Fruit fly (Drosophila melanogaster) whole organism, wandering third instar larva: ENCODE data around the gene cm.

Experiments
- CrebA ChIP-seq: fragments of 200-800 bp; sonication (Bioruptor generic); optimal IDR thresholded peaks from 2 replicates; lab custom pipeline; 2016; ENCODE audit warnings: missing biosample characterization, mild to moderate bottlenecking, missing genetic modification characterization, borderline replicate concordance
- Hnf4 ChIP-seq: fragments of 200-800 bp; sonication (Bioruptor generic); optimal IDR thresholded peaks from 2 replicates; lab custom pipeline; 2016; ENCODE audit warnings: missing biosample characterization, mild to moderate bottlenecking, missing genetic modification characterization
- Hr78 ChIP-seq: fragments of >200 bp; optimal IDR thresholded peaks from 2 replicates; lab custom pipeline; 2017; ENCODE audit warnings: missing biosample characterization, missing genetic modification characterization
- Hr83 ChIP-seq: fragments of 200-300 bp; sonication (Bioruptor generic); optimal IDR thresholded peaks from 2 replicates; lab custom pipeline; 2016; ENCODE audit warnings: missing biosample characterization, mild to moderate bottlenecking, missing genetic modification characterization, moderate library complexity; ENCODE audit not compliant: poor library complexity, severe bottlenecking
- fru ChIP-seq: fragments of 200-800 bp; sonication (Bioruptor generic); optimal IDR thresholded peaks from 3 replicates; lab custom pipeline; 2016; ENCODE audit warnings: missing biosample characterization, mild to moderate bottlenecking, missing genetic modification characterization
- h ChIP-seq: fragments of 200-800 bp; sonication (Bioruptor generic); optimal IDR thresholded peaks from 3 replicates; lab custom pipeline; 2016; ENCODE audit warnings: missing biosample characterization, mild to moderate bottlenecking, missing genetic modification characterization

dm6 chrX:7004101-7004700 is 6.7 kb downstream of the cm start:
- no peak for TF ChIP-seq fru (GFP tag; lab: Kevin White, UChicago)
- TF ChIP-seq Hr83 (GFP tag; lab: Kevin White, UChicago), result no peak
- no peak for TF ChIP-seq h
- TF ChIP-seq Hnf4 (GFP tag; lab: Kevin White, UChicago), result no peak
- no peak for TF ChIP-seq CrebA (GFP tag; lab: Kevin White, UChicago)
- TF ChIP-seq Hr78 (GFP tag; lab: Kevin White, UChicago), result no peak
